Fruit fly (Drosophila melanogaster) whole organism, embryonic: ENCODE measurements around the gene CG14627.
A peak's percentile ranks its signal among the peaks of the same experiment; 100 is the strongest.

ENCODE experiments used
- Atf3 ChIP-seq: fragments of 200-800 bp; sonication (Bioruptor generic); optimal IDR thresholded peaks from 3 replicates; lab custom pipeline; 2016; ENCODE audit warnings: missing biosample characterization, missing genetic modification characterization
- CG10431 ChIP-seq: fragments of 200-800 bp; sonication (Bioruptor generic); optimal IDR thresholded peaks from 3 replicates; lab custom pipeline; 2018; ENCODE audit warnings: missing biosample characterization, mild to moderate bottlenecking, missing genetic modification characterization
- CG11093 ChIP-seq: fragments of 200-800 bp; sonication (Bioruptor generic); IDR thresholded peaks from 3 replicates; pipeline ENCODE4 v1.3.6; 2022; ENCODE audit warnings: missing biosample characterization, missing genetic modification characterization
- CG12299 ChIP-seq: fragments of 200-800 bp; sonication (Bioruptor generic); optimal IDR thresholded peaks from 2 replicates; lab custom pipeline; 2018; ENCODE audit warnings: missing biosample characterization, mild to moderate bottlenecking, missing genetic modification characterization
- CG15073 ChIP-seq: fragments of 200-800 bp; sonication (Bioruptor generic); optimal IDR thresholded peaks from 2 replicates; lab custom pipeline; 2016; ENCODE audit warnings: missing biosample characterization, missing genetic modification characterization
- CG15601 ChIP-seq: fragments of 200-800 bp; sonication (Bioruptor generic); optimal IDR thresholded peaks from 3 replicates; lab custom pipeline; 2019; ENCODE audit warnings: missing biosample characterization, mild to moderate bottlenecking, missing genetic modification characterization, moderate library complexity
- CG15696 ChIP-seq: fragments of 200-800 bp; sonication (Bioruptor generic); optimal IDR thresholded peaks from 2 replicates; lab custom pipeline; 2019; ENCODE audit warnings: missing biosample characterization, mild to moderate bottlenecking, missing genetic modification characterization, moderate library complexity
- CG17385 ChIP-seq: fragments of 200-800 bp; sonication (Bioruptor generic); optimal IDR thresholded peaks from 3 replicates; lab custom pipeline; 2018; ENCODE audit warnings: missing biosample characterization, mild to moderate bottlenecking, missing genetic modification characterization
- CG32532 ChIP-seq: fragments of 200-800 bp; sonication (Bioruptor generic); IDR thresholded peaks from 2 replicates; pipeline ENCODE4 v1.3.6; 2022; ENCODE audit warnings: missing biosample characterization, missing genetic modification characterization
- CG3281 ChIP-seq: fragments of 200-800 bp; sonication (Bioruptor generic); optimal IDR thresholded peaks from 3 replicates; lab custom pipeline; 2017; ENCODE audit warnings: missing biosample characterization, mild to moderate bottlenecking, missing genetic modification characterization
- CG34376 ChIP-seq: fragments of 200-800 bp; sonication (Bioruptor generic); optimal IDR thresholded peaks from 2 replicates; lab custom pipeline; 2018; ENCODE audit warnings: missing biosample characterization, mild to moderate bottlenecking, missing genetic modification characterization
- CG3847 ChIP-seq: fragments of 200-800 bp; sonication (Bioruptor generic); IDR thresholded peaks from 2 replicates; pipeline ENCODE4 v1.3.6; 2022; ENCODE audit warnings: missing biosample characterization, missing genetic modification characterization
- CG3995 ChIP-seq: fragments of 200-800 bp; sonication (Bioruptor generic); optimal IDR thresholded peaks from 3 replicates; lab custom pipeline; 2016; ENCODE audit warnings: missing biosample characterization, missing genetic modification characterization
- CG4360 ChIP-seq: fragments of 200-800 bp; sonication (Bioruptor generic); IDR thresholded peaks from 2 replicates; pipeline ENCODE4 v1.3.6; 2022; ENCODE audit warnings: missing biosample characterization, missing genetic modification characterization
- CG4854 ChIP-seq: fragments of 200-800 bp; sonication (Bioruptor generic); optimal IDR thresholded peaks from 2 replicates; lab custom pipeline; 2016; ENCODE audit warnings: missing biosample characterization, missing genetic modification characterization, inconsistent platforms
- CG7556 ChIP-seq: fragments of 200-800 bp; sonication (Bioruptor generic); optimal IDR thresholded peaks from 2 replicates; lab custom pipeline; 2017; ENCODE audit warnings: missing biosample characterization, mild to moderate bottlenecking, missing genetic modification characterization
- CG8290 ChIP-seq, 3 experiments: fragments of 200-800 bp; sonication (Bioruptor generic); optimal IDR thresholded peaks; 2 replicates each; lab custom pipeline; 2016 to 2019; ENCODE audit warnings: missing biosample characterization in 3 of 3, missing genetic modification characterization in 3 of 3, mild to moderate bottlenecking in 2 of 3, moderate library complexity in 1 of 3
- D19A ChIP-seq: fragments of 200-800 bp; optimal IDR thresholded peaks from 3 replicates; lab custom pipeline; 2019; ENCODE audit warnings: missing biosample characterization, mild to moderate bottlenecking, missing genetic modification characterization, moderate library complexity
- Hey ChIP-seq: fragments of 200-800 bp; sonication (Bioruptor generic); optimal IDR thresholded peaks from 3 replicates; lab custom pipeline; 2018; ENCODE audit warnings: missing biosample characterization, mild to moderate bottlenecking, missing genetic modification characterization
- Ssrp ChIP-seq: fragments of 200-800 bp; sonication (Bioruptor generic); optimal IDR thresholded peaks from 2 replicates; lab custom pipeline; 2018; ENCODE audit warnings: missing biosample characterization, mild to moderate bottlenecking, missing genetic modification characterization, moderate library complexity
- Vsx1 ChIP-seq: fragments of 200-800 bp; sonication (Bioruptor generic); optimal IDR thresholded peaks from 2 replicates; lab custom pipeline; 2017; ENCODE audit warnings: missing biosample characterization, mild to moderate bottlenecking, missing genetic modification characterization, missing genetic modification reagents
- ci ChIP-seq: fragments of 200-800 bp; sonication (Bioruptor generic); IDR thresholded peaks from 3 replicates; pipeline ENCODE4 v1.3.6; 2022; ENCODE audit warnings: missing biosample characterization, missing genetic modification characterization
- crc ChIP-seq: fragments of 200-800 bp; sonication (Bioruptor generic); optimal IDR thresholded peaks from 2 replicates; lab custom pipeline; 2016; ENCODE audit warnings: missing biosample characterization, missing genetic modification characterization
- crol ChIP-seq: fragments of 200-800 bp; sonication (Bioruptor generic); IDR thresholded peaks from 2 replicates; pipeline ENCODE4 v1.3.6; 2022; ENCODE audit warnings: missing biosample characterization, missing genetic modification characterization
- emc ChIP-seq: fragments of 200-800 bp; sonication (Bioruptor generic); optimal IDR thresholded peaks from 2 replicates; lab custom pipeline; 2016; ENCODE audit warnings: missing biosample characterization, missing genetic modification characterization
- fd64A ChIP-seq: fragments of 200-800 bp; sonication (Bioruptor generic); optimal IDR thresholded peaks from 3 replicates; lab custom pipeline; 2018; ENCODE audit warnings: missing biosample characterization, mild to moderate bottlenecking, missing genetic modification characterization
- ftz-f1 ChIP-seq: fragments of 200-800 bp; sonication (Bioruptor generic); optimal IDR thresholded peaks from 2 replicates; lab custom pipeline; 2016; ENCODE audit warnings: missing biosample characterization, missing genetic modification characterization
- otp ChIP-seq: fragments of 200-800 bp; sonication (Bioruptor generic); IDR thresholded peaks from 3 replicates; pipeline ENCODE4, ENCODE4 v1.3.6; 2022; ENCODE audit warnings: missing biosample characterization, missing genetic modification characterization
- phol ChIP-seq: fragments of 200-800 bp; sonication (Bioruptor generic); optimal IDR thresholded peaks from 3 replicates; lab custom pipeline; 2018; ENCODE audit warnings: missing biosample characterization, mild to moderate bottlenecking, missing genetic modification characterization, moderate library complexity
- repo ChIP-seq: fragments of 200-800 bp; sonication (Bioruptor generic); optimal IDR thresholded peaks from 2 replicates; lab custom pipeline; 2016; ENCODE audit warnings: missing biosample characterization, missing genetic modification characterization
- rib ChIP-seq: fragments of 200-800 bp; sonication (Bioruptor generic); IDR thresholded peaks from 2 replicates; pipeline ENCODE4 v1.3.6; 2022; ENCODE audit warnings: missing biosample characterization, missing genetic modification characterization
- row ChIP-seq: fragments of 200-800 bp; sonication (Bioruptor generic); IDR thresholded peaks from 3 replicates; pipeline ENCODE4 v1.3.6; 2022; ENCODE audit warnings: missing biosample characterization, missing genetic modification characterization
- run ChIP-seq: fragments of 200-800 bp; sonication (Bioruptor generic); optimal IDR thresholded peaks from 3 replicates; lab custom pipeline; 2018; ENCODE audit warnings: missing biosample characterization, mild to moderate bottlenecking, missing genetic modification characterization
- sc ChIP-seq, 3 experiments: fragments of >200 bp in 2 of 3; fragments of 200-800 bp in 1 of 3; sonication (Bioruptor generic) in 1 of 3; optimal IDR thresholded peaks; 2 replicates in 2 of 3; 3 replicates in 1 of 3; lab custom pipeline; 2017; ENCODE audit warnings: mild to moderate bottlenecking in 1 of 3, missing biosample characterization in 1 of 3, missing genetic modification characterization in 1 of 3, missing genetic modification reagents in 1 of 3
- scrt ChIP-seq: fragments of 200-800 bp; sonication (Bioruptor generic); optimal IDR thresholded peaks from 2 replicates; lab custom pipeline; 2018; ENCODE audit warnings: missing biosample characterization, mild to moderate bottlenecking, missing genetic modification characterization, moderate library complexity
- trem ChIP-seq: fragments of 200-800 bp; optimal IDR thresholded peaks from 3 replicates; lab custom pipeline; 2019; ENCODE audit warnings: missing biosample characterization, mild to moderate bottlenecking, missing genetic modification characterization, moderate library complexity

The CG14627 gene

dm6 chrX:1179865-1180264, 1.6 kb upstream of the CG14627 start, which contains the start of gene CG11379:
TSS of gene CG11379 (plus strand) at chrX:1180165.
- TF ChIP-seq CG3995 (GFP tag; lab: Kevin White, UChicago) (peak; percentile 27), Vsx1 (GFP tag; lab: Kevin White, UChicago) (no peak)

- TF ChIP-seq run (tag; lab: Kevin White, UChicago): no peak
- TF ChIP-seq CG10431 (GFP tag; lab: Kevin White, UChicago): no peak
- TF ChIP-seq sc (optimal IDR thresholded peaks at IDR 0.05; lab: Kevin White, UChicago): no peak
- TF ChIP-seq sc (GFP tag; optimal IDR thresholded peaks at IDR 0.05; lab: Kevin White, UChicago): no peak
- TF ChIP-seq CG15073: no peak
- TF ChIP-seq trem (tag; lab: Kevin White, UChicago): no peak
- TF ChIP-seq ci (GFP tag; lab: Robert Waterston, UW): no peak
- TF ChIP-seq rib (GFP tag; lab: Robert Waterston, UW): no peak
- no peak for TF ChIP-seq emc (GFP tag; lab: Kevin White, UChicago)
- TF ChIP-seq CG11093 (GFP tag; lab: Robert Waterston, UW): no peak
- no peak for TF ChIP-seq Hey (tag; lab: Kevin White, UChicago)
Observed at dm6 chrX:1180865-1181264, 555 bp upstream of the CG14627 start.

- TF ChIP-seq row (GFP tag; lab: Robert Waterston, UW) (peak; percentile 49), CG34376 (no peak), D19A (tag; lab: Kevin White, UChicago) (peak; percentile 94)
Observed at dm6 chrX:1183742-1184141, 2.3 kb downstream of the CG14627 start.

- no peak for TF ChIP-seq crc
- no peak for TF ChIP-seq CG8290 (GFP tag; optimal IDR thresholded peaks at IDR 0.05; lab: Kevin White, UChicago)
- TF ChIP-seq CG8290 (tag; optimal IDR thresholded peaks at IDR 0.05; lab: Kevin White, UChicago): no peak
- no peak for TF ChIP-seq CG12299 (tag; lab: Kevin White, UChicago)
- no peak for TF ChIP-seq phol (tag; lab: Kevin White, UChicago)
- TF ChIP-seq CG4854 (GFP tag; lab: Kevin White, UChicago): no peak
- no peak for TF ChIP-seq fd64A
- TF ChIP-seq CG15696: no peak
- TF ChIP-seq CG4360 (GFP tag; lab: Robert Waterston, UW): no peak
Observed at dm6 chrX:1184478-1184877, 3.1 kb downstream of the CG14627 start, which contains the start of gene CG14626. TSS of gene CG14626 (plus strand) at chrX:1184778.

- TF ChIP-seq CG3847: no peak
- TF ChIP-seq CG3281 (GFP tag; lab: Kevin White, UChicago): no peak
- no peak for TF ChIP-seq scrt (GFP tag; lab: Kevin White, UChicago)
- no peak for TF ChIP-seq CG15601
- no peak for TF ChIP-seq Ssrp (tag; lab: Kevin White, UChicago)
- TF ChIP-seq Atf3: no peak
- no peak for TF ChIP-seq otp (GFP tag; lab: Robert Waterston, UW)
- no peak for TF ChIP-seq repo (GFP tag; lab: Kevin White, UChicago)
- TF ChIP-seq, all 482 proteins: peak for 0
Observed at dm6 chrX:1191008-1191407, 9.6 kb downstream of the CG14627 start, which contains the start of gene CG11380. TSS of gene CG11380 (plus strand) at chrX:1191308.

dm6 chrX:1197862-1198261, 16.4 kb downstream of the CG14627 start:
- TF ChIP-seq CG7556 (GFP tag; lab: Kevin White, UChicago): no peak
- TF ChIP-seq CG17385: no peak
- TF ChIP-seq ftz-f1 (GFP tag; lab: Kevin White, UChicago): no peak
- TF ChIP-seq CG32532 (GFP tag; lab: Robert Waterston, UW): no peak
- no peak for TF ChIP-seq crol (GFP tag; lab: Robert Waterston, UW)
